Worm (Caenorhabditis elegans) whole organism, young adult: ENCODE results near the gene D1025.1.

Source experiments
- F23B12.7 ChIP-seq: sonication (generic microtip); optimal IDR thresholded peaks from 2 replicates; lab custom pipeline; 2017; ENCODE audit warnings: missing genetic modification characterization, mild to moderate bottlenecking, missing compliant biosample characterization, antibody characterized with exemption, moderate library complexity; ENCODE audit not compliant: insufficient read depth
- F57A8.1 ChIP-seq: fragments of 200-800 bp; sonication (Bioruptor generic); optimal IDR thresholded peaks from 2 replicates; lab custom pipeline; 2018; ENCODE audit warnings: mild to moderate bottlenecking, missing genetic modification characterization, moderate library complexity, missing compliant biosample characterization
- F57C9.4 ChIP-seq: sonication (generic microtip); optimal IDR thresholded peaks from 2 replicates; lab custom pipeline; 2017; ENCODE audit warnings: mild to moderate bottlenecking, missing genetic modification characterization, missing compliant biosample characterization
- T07F8.4 ChIP-seq: sonication (generic microtip); optimal IDR thresholded peaks from 2 replicates; lab custom pipeline; 2016; ENCODE audit warnings: mild to moderate bottlenecking, missing genetic modification characterization, moderate library complexity, missing compliant biosample characterization
- ama-1 ChIP-seq, 3 experiments: fragments of 150-350 bp in 1 of 3; sonication (generic microtip) in 2 of 3; optimal IDR thresholded peaks; 2 replicates each; lab custom pipeline; 2014 to 2018; ENCODE audit warnings: missing biosample characterization in 2 of 3, missing genetic modification characterization in 2 of 3, missing genetic modification reagents in 2 of 3
- ekl-4 ChIP-seq: fragments of 200-800 bp; sonication (Bioruptor generic); IDR thresholded peaks from 2 replicates; pipeline ENCODE4 v1.3.6; 2022; ENCODE audit warnings: missing genetic modification reagents, missing genetic modification characterization, missing compliant biosample characterization
- hmg-1.2 ChIP-seq: fragments of 200-800 bp; sonication (Bioruptor generic); IDR thresholded peaks from 2 replicates; pipeline ENCODE4 v1.3.6; 2022; ENCODE audit warnings: missing genetic modification reagents, missing genetic modification characterization, missing compliant biosample characterization
- lin-54 ChIP-seq: fragments of 200-800 bp; sonication (Bioruptor generic); optimal IDR thresholded peaks from 2 replicates; lab custom pipeline; 2018; ENCODE audit warnings: mild to moderate bottlenecking, missing genetic modification characterization, missing compliant biosample characterization
- lir-1 ChIP-seq: fragments of 200-800 bp; sonication (Bioruptor generic); conservative IDR thresholded peaks from 2 replicates; pipeline ENCODE4 v1.3.6; 2022; ENCODE audit warnings: missing genetic modification reagents, missing genetic modification characterization, missing compliant biosample characterization
- madf-6 ChIP-seq: fragments of 200-800 bp; sonication (Bioruptor generic); IDR thresholded peaks from 2 replicates; pipeline ENCODE4 v1.3.6; 2022; ENCODE audit warnings: missing genetic modification reagents, missing genetic modification characterization, missing compliant biosample characterization
- pbrm-1 ChIP-seq: fragments of 200-800 bp; sonication (Bioruptor generic); IDR thresholded peaks from 2 replicates; pipeline ENCODE4 v1.3.6; 2022; ENCODE audit warnings: missing genetic modification reagents, missing genetic modification characterization, missing compliant biosample characterization
- unc-62 ChIP-seq: fragments of 150-350 bp; optimal IDR thresholded peaks from 2 replicates; lab custom pipeline; 2014; ENCODE audit warnings: missing biosample characterization, missing genetic modification reagents, missing genetic modification characterization
- zim-3 ChIP-seq: sonication (generic microtip); optimal IDR thresholded peaks from 2 replicates; lab custom pipeline; 2017; ENCODE audit warnings: mild to moderate bottlenecking, missing genetic modification characterization, moderate library complexity, missing compliant biosample characterization

ce11 chrX:14530107-14530506 lies 9.5 kb downstream of the D1025.1 start, which contains the start of gene nspc-20:
- TF ChIP-seq lin-54 (GFP tag; lab: Kevin White, UChicago), result no peak
- no peak for TF ChIP-seq ama-1 (optimal IDR thresholded peaks at IDR 0.05; lab: Kevin White, UChicago)
- TF ChIP-seq ama-1 (GFP tag; optimal IDR thresholded peaks at IDR 0.05; lab: Kevin White, UChicago), result no peak
- no peak for TF ChIP-seq zim-3 (tag; lab: Kevin White, UChicago)
- TF ChIP-seq F57A8.1 (GFP tag; lab: Kevin White, UChicago), result no peak
- TF ChIP-seq F23B12.7 (tag; lab: Kevin White, UChicago), result no peak
- no peak for TF ChIP-seq F57C9.4 (tag; lab: Kevin White, UChicago)
- no peak for TF ChIP-seq T07F8.4 (tag; lab: Kevin White, UChicago)
- no peak for TF ChIP-seq madf-6 (GFP tag; lab: Robert Waterston, UW)
- no peak for TF ChIP-seq hmg-1.2 (GFP tag; lab: Robert Waterston, UW)
- TF ChIP-seq pbrm-1 (GFP tag; lab: Robert Waterston, UW), result no peak
- no peak for TF ChIP-seq ekl-4 (GFP tag; lab: Robert Waterston, UW)
- no peak for TF ChIP-seq unc-62 (GFP tag; lab: Kevin White, UChicago)
- no peak for TF ChIP-seq lir-1 (GFP tag; lab: Robert Waterston, UW)
